Fruit fly (Drosophila melanogaster): ENCODE results near the gene Nek2.

Nek2 gene

dm6 chrX:7908239-7909068 lies 17.0 kb upstream of the Nek2 start, which contains the start of the genes dpr14 and spidey (continued):
- TF ChIP-seq unpg (GFP tag; optimal IDR thresholded peaks at IDR 0.05) (peak; percentile 92), nmo (GFP tag; optimal IDR thresholded peaks at IDR 0.05) (peak; percentile 93), Mad (GFP tag; optimal IDR thresholded peaks at IDR 0.05) (peak; percentile 61), Fer3 (tag; optimal IDR thresholded peaks at IDR 0.05) (peak; percentile 93), slbo (GFP tag; IDR thresholded peaks at IDR 0.05) (peak; percentile 94), psq (GFP tag; optimal IDR thresholded peaks at IDR 0.05) (peak; percentile 49), cg (GFP tag; optimal IDR thresholded peaks at IDR 0.05) (peak; percentile 94), pan (optimal IDR thresholded peaks at IDR 0.05) (no peak), pan (GFP tag; optimal IDR thresholded peaks at IDR 0.05 in 1 of 2, IDR thresholded peaks at IDR 0.05 in 1 of 2) (peak in 1 of 2 experiments; percentile 90), Poxn (GFP tag; IDR thresholded peaks at IDR 0.05) (peak; percentile 75), Antp (GFP tag; optimal IDR thresholded peaks at IDR 0.05) (peak; percentile 82), HmgD (GFP tag; optimal IDR thresholded peaks at IDR 0.05) (peak; percentile 52), dysf (GFP tag; IDR thresholded peaks at IDR 0.05) (peak; percentile 93), CG15073 (GFP tag; optimal IDR thresholded peaks at IDR 0.05) (peak; percentile 59), nau (GFP tag; optimal IDR thresholded peaks at IDR 0.05) (peak; percentile 87), Lhr (GFP tag; optimal IDR thresholded peaks at IDR 0.05) (peak; percentile 57), hbn (GFP tag; IDR thresholded peaks at IDR 0.05; ENCODE audit: partially characterized antibody) (no peak), CG12155 (GFP tag; optimal IDR thresholded peaks at IDR 0.05) (peak; percentile 84), CG7556 (GFP tag; optimal IDR thresholded peaks at IDR 0.05) (peak; percentile 90), Abd-B (GFP tag; optimal IDR thresholded peaks at IDR 0.05) (peak; percentile 78), CG4424 (GFP tag; optimal IDR thresholded peaks at IDR 0.05) (peak; percentile 86), Ssrp (tag; optimal IDR thresholded peaks at IDR 0.05) (peak; percentile 78), salm (tag; optimal IDR thresholded peaks at IDR 0.05) (peak; percentile 80), CG16863 (GFP tag; optimal IDR thresholded peaks at IDR 0.05) (peak; percentile 88), croc (GFP tag; conservative IDR thresholded peaks at IDR 0.05) (peak; percentile 75), Kr (GFP tag; optimal IDR thresholded peaks at IDR 0.05) (no peak), CG17328 (GFP tag; IDR thresholded peaks at IDR 0.05) (peak; percentile 85), CG8388 (GFP tag; optimal IDR thresholded peaks at IDR 0.05) (peak; percentile 100), chinmo (GFP tag; IDR thresholded peaks at IDR 0.05; ENCODE audit: partially characterized antibody) (0 out of 4 replicates have a peak, but pooled peaks have one; percentile 36), Six4 (GFP tag; optimal IDR thresholded peaks at IDR 0.05) (peak; percentile 78), CG13775 (GFP tag; optimal IDR thresholded peaks at IDR 0.05) (peak; percentile 86), slou (GFP tag; optimal IDR thresholded peaks at IDR 0.05) (peak; percentile 26), hth (optimal IDR thresholded peaks at IDR 0.05) (no peak), NfI (GFP tag; optimal IDR thresholded peaks at IDR 0.05) (peak; percentile 91), GATAe (GFP tag; conservative IDR thresholded peaks at IDR 0.05) (peak; percentile 93), NC2β (GFP tag; optimal IDR thresholded peaks at IDR 0.05) (peak; percentile 83), CG11085 (GFP tag; IDR thresholded peaks at IDR 0.05) (peak; percentile 85), E2f2 (GFP tag; IDR thresholded peaks at IDR 0.05) (peak; percentile 66), nerfin-2 (GFP tag; IDR thresholded peaks at IDR 0.05; ENCODE audit: partially characterized antibody) (0 out of 2 replicates have a peak, but pooled peaks have one; percentile 23), CG15269 (tag; optimal IDR thresholded peaks at IDR 0.05) (peak; percentile 94), pum (GFP tag; optimal IDR thresholded peaks at IDR 0.05) (peak; percentile 82), CG11093 (GFP tag; IDR thresholded peaks at IDR 0.05) (peak; percentile 89), nom (GFP tag; optimal IDR thresholded peaks at IDR 0.05) (peak; percentile 63), lmd (GFP tag; IDR thresholded peaks at IDR 0.05) (peak; percentile 91), CG31365 (tag; optimal IDR thresholded peaks at IDR 0.05) (peak; percentile 80), CG17385 (GFP tag; optimal IDR thresholded peaks at IDR 0.05) (peak; percentile 89), tup (GFP tag; optimal IDR thresholded peaks at IDR 0.05) (peak; percentile 82), sc (optimal IDR thresholded peaks at IDR 0.05) (no peak), sc (GFP tag; optimal IDR thresholded peaks at IDR 0.05) (peak; percentile 67)

Data from whole organism, embryonic.